Fruit fly (Drosophila melanogaster) whole organism, pupa: ENCODE results near the gene CG11836.

Source experiments
- CG10348 ChIP-seq: fragments of 200-800 bp; sonication (Bioruptor generic); IDR thresholded peaks from 2 replicates; pipeline ENCODE4 v1.3.6; 2022; ENCODE audit warnings: missing biosample characterization, missing genetic modification characterization
- CG12605 ChIP-seq: fragments of 200-800 bp; sonication (Bioruptor generic); IDR thresholded peaks from 2 replicates; pipeline ENCODE4 v1.3.6; 2022; ENCODE audit warnings: missing biosample characterization, missing genetic modification characterization
- CG13204 ChIP-seq: fragments of 200-800 bp; sonication (Bioruptor generic); optimal IDR thresholded peaks from 2 replicates; lab custom pipeline; 2018; ENCODE audit warnings: missing biosample characterization, mild to moderate bottlenecking, missing genetic modification characterization, moderate library complexity
- CG14655 ChIP-seq: fragments of 200-800 bp; sonication (Bioruptor generic); optimal IDR thresholded peaks from 3 replicates; lab custom pipeline; 2017; ENCODE audit warnings: mild to moderate bottlenecking, missing biosample characterization, missing genetic modification reagents, missing genetic modification characterization
- CG15710 ChIP-seq: fragments of 200-800 bp; sonication (Bioruptor generic); optimal IDR thresholded peaks from 2 replicates; lab custom pipeline; 2018; ENCODE audit warnings: missing biosample characterization, mild to moderate bottlenecking, missing genetic modification characterization, moderate library complexity
- CG17806 ChIP-seq: fragments of 200-800 bp; sonication (Bioruptor generic); optimal IDR thresholded peaks from 2 replicates; lab custom pipeline; 2018; ENCODE audit warnings: missing biosample characterization, mild to moderate bottlenecking, missing genetic modification characterization, moderate library complexity
- CG32121 ChIP-seq: fragments of 200-800 bp; sonication (Bioruptor generic); IDR thresholded peaks from 2 replicates; pipeline ENCODE4 v1.3.6; 2022; ENCODE audit warnings: missing biosample characterization, missing genetic modification characterization
- CG34367 ChIP-seq: fragments of 200-800 bp; sonication (Bioruptor generic); optimal IDR thresholded peaks from 2 replicates; lab custom pipeline; 2018; ENCODE audit warnings: missing biosample characterization, mild to moderate bottlenecking, missing genetic modification characterization
- CG4496 ChIP-seq: fragments of 200-800 bp; sonication (Bioruptor generic); IDR thresholded peaks from 3 replicates; pipeline ENCODE4 v1.3.6; 2022; ENCODE audit warnings: missing biosample characterization, missing genetic modification characterization
- CG8159 ChIP-seq: fragments of 200-800 bp; sonication (Bioruptor generic); optimal IDR thresholded peaks from 3 replicates; lab custom pipeline; 2018; ENCODE audit warnings: missing biosample characterization, mild to moderate bottlenecking, missing genetic modification characterization, moderate library complexity
- CG8301 ChIP-seq: fragments of 200-800 bp; sonication (Bioruptor generic); optimal IDR thresholded peaks from 2 replicates; lab custom pipeline; 2018; ENCODE audit warnings: missing biosample characterization, mild to moderate bottlenecking, missing genetic modification characterization
- CG9948 ChIP-seq: fragments of 200-800 bp; sonication (Bioruptor generic); optimal IDR thresholded peaks from 2 replicates; lab custom pipeline; 2018; ENCODE audit warnings: missing biosample characterization, mild to moderate bottlenecking, missing genetic modification characterization, moderate library complexity
- D1 ChIP-seq: fragments of 200-800 bp; sonication (Bioruptor generic); optimal IDR thresholded peaks from 2 replicates; lab custom pipeline; 2018; ENCODE audit warnings: missing biosample characterization, mild to moderate bottlenecking, missing genetic modification characterization, moderate library complexity
- EcR ChIP-seq: fragments of 200-800 bp; sonication (Bioruptor generic); optimal IDR thresholded peaks from 3 replicates; lab custom pipeline; 2019; ENCODE audit warnings: missing biosample characterization, missing genetic modification characterization, mild to moderate bottlenecking, moderate library complexity, missing genetic modification reagents
- Ets98B ChIP-seq: fragments of 200-800 bp; sonication (Bioruptor generic); IDR thresholded peaks from 2 replicates; pipeline ENCODE4 v1.3.6; 2022; ENCODE audit warnings: missing biosample characterization, missing genetic modification characterization
- Pif1A ChIP-seq: fragments of 200-800 bp; sonication (Bioruptor generic); optimal IDR thresholded peaks from 3 replicates; lab custom pipeline; 2016; ENCODE audit warnings: missing biosample characterization, missing genetic modification characterization
- Pif1B ChIP-seq: fragments of 200-800 bp; sonication (Bioruptor generic); optimal IDR thresholded peaks from 3 replicates; lab custom pipeline; 2016; ENCODE audit warnings: missing biosample characterization, missing genetic modification characterization
- Snoo ChIP-seq: fragments of 200-800 bp; sonication (Bioruptor generic); optimal IDR thresholded peaks from 3 replicates; lab custom pipeline; 2017; ENCODE audit warnings: missing biosample characterization, mild to moderate bottlenecking, missing genetic modification characterization, inconsistent platforms
- fd96Ca ChIP-seq: fragments of 200-800 bp; sonication (Bioruptor generic); IDR thresholded peaks from 3 replicates; pipeline ENCODE4 v1.3.6; 2022; ENCODE audit warnings: missing biosample characterization, missing genetic modification characterization
- gl ChIP-seq: fragments of 200-800 bp; sonication (Bioruptor generic); optimal IDR thresholded peaks from 2 replicates; lab custom pipeline; 2018; ENCODE audit warnings: missing biosample characterization, mild to moderate bottlenecking, missing genetic modification characterization
- rn ChIP-seq: fragments of 200-800 bp; sonication (Bioruptor generic); IDR thresholded peaks from 2 replicates; pipeline ENCODE4 v1.3.6; 2022; ENCODE audit warnings: missing biosample characterization, missing genetic modification characterization

The CG11836 gene

dm6 chr3R:25047504-25047903, 23.4 kb upstream of the CG11836 start, which contains the start of gene CG11790:
TSS of gene CG11790 (plus strand) at chr3R:25047706.
- TF ChIP-seq CG32121 (GFP tag; lab: Robert Waterston, UW) (peak; percentile 15; the same call in 1 of the 2 replicates), CG4496 (0 out of 3 replicates have a peak, but pooled peaks have one; percentile 31), CG8159 (tag; lab: Kevin White, UChicago) (no peak)
- TF ChIP-seq, all 21 proteins: peak for 2

- TF ChIP-seq CG4496 (no peak), CG32121 (GFP tag; lab: Robert Waterston, UW) (no peak), CG14655 (GFP tag; lab: Kevin White, UChicago) (no peak), Ets98B (GFP tag; lab: Robert Waterston, UW) (no peak), Pif1A (GFP tag; lab: Kevin White, UChicago) (no peak), CG13204 (GFP tag; lab: Kevin White, UChicago) (no peak), D1 (tag; lab: Kevin White, UChicago) (no peak), CG17806 (tag; lab: Kevin White, UChicago) (no peak), CG8301 (tag; lab: Kevin White, UChicago) (no peak), CG8159 (tag; lab: Kevin White, UChicago) (no peak), gl (no peak), fd96Ca (GFP tag; lab: Robert Waterston, UW) (no peak), Pif1B (GFP tag; lab: Kevin White, UChicago) (no peak), CG10348 (GFP tag; lab: Robert Waterston, UW) (no peak), EcR (GFP tag; lab: Kevin White, UChicago) (no peak), CG34367 (tag; lab: Kevin White, UChicago) (no peak), CG15710 (tag; lab: Kevin White, UChicago) (no peak)
Observed at dm6 chr3R:25049383-25049741, 21.6 kb upstream of the CG11836 start, which contains the start of gene CG11791. TSS of gene CG11791 (plus strand) at chr3R:25049616.

dm6 chr3R:25049742-25050517, 21.0 kb upstream of the CG11836 start:
- no peak for TF ChIP-seq CG10348 (GFP tag; lab: Robert Waterston, UW)
- TF ChIP-seq D1 (tag; lab: Kevin White, UChicago) = no peak
- TF ChIP-seq CG12605 (GFP tag; lab: Robert Waterston, UW) = no peak
- no peak for TF ChIP-seq CG34367 (tag; lab: Kevin White, UChicago)
- TF ChIP-seq gl = peak; percentile 44
- TF ChIP-seq CG32121 (GFP tag; lab: Robert Waterston, UW) = no peak
- no peak for TF ChIP-seq CG9948
- no peak for TF ChIP-seq Pif1A (GFP tag; lab: Kevin White, UChicago)
- TF ChIP-seq Ets98B (GFP tag; lab: Robert Waterston, UW) = no peak
- peak; percentile 72 for TF ChIP-seq EcR (GFP tag; lab: Kevin White, UChicago)
- peak; percentile 5 for TF ChIP-seq CG8301 (tag; lab: Kevin White, UChicago)
- no peak for TF ChIP-seq CG13204 (GFP tag; lab: Kevin White, UChicago)
- TF ChIP-seq CG17806 (tag; lab: Kevin White, UChicago) = peak; percentile 13
- TF ChIP-seq rn (GFP tag; lab: Robert Waterston, UW) = no peak
- no peak for TF ChIP-seq CG14655 (GFP tag; lab: Kevin White, UChicago)
- peak; percentile 39 for TF ChIP-seq Snoo (tag; lab: Kevin White, UChicago)
- TF ChIP-seq CG8159 (tag; lab: Kevin White, UChicago) = no peak
- TF ChIP-seq CG4496 = no peak
- peak; percentile 59 for TF ChIP-seq Pif1B (GFP tag; lab: Kevin White, UChicago)
- peak; percentile 11 for TF ChIP-seq CG15710 (tag; lab: Kevin White, UChicago)
- no peak for TF ChIP-seq fd96Ca (GFP tag; lab: Robert Waterston, UW)

- TF ChIP-seq gl (no peak), EcR (GFP tag; lab: Kevin White, UChicago) (no peak), Pif1B (GFP tag; lab: Kevin White, UChicago) (no peak), CG34367 (tag; lab: Kevin White, UChicago) (no peak), CG32121 (GFP tag; lab: Robert Waterston, UW) (no peak), CG4496 (no peak), CG12605 (GFP tag; lab: Robert Waterston, UW) (no peak), CG15710 (tag; lab: Kevin White, UChicago) (no peak), CG10348 (GFP tag; lab: Robert Waterston, UW) (no peak), Ets98B (GFP tag; lab: Robert Waterston, UW) (no peak), CG14655 (GFP tag; lab: Kevin White, UChicago) (no peak), rn (GFP tag; lab: Robert Waterston, UW) (no peak), CG17806 (tag; lab: Kevin White, UChicago) (no peak), CG9948 (no peak)
Observed at dm6 chr3R:25050649-25051048, 20.3 kb upstream of the CG11836 start.

dm6 chr3R:25051441-25052097, 19.4 kb upstream of the CG11836 start:
- peak; percentile 73 for TF ChIP-seq CG32121 (GFP tag; lab: Robert Waterston, UW)
- TF ChIP-seq CG8301 (tag; lab: Kevin White, UChicago) = peak; percentile 56
- TF ChIP-seq Pif1B (GFP tag; lab: Kevin White, UChicago) = peak; percentile 27
- no peak for TF ChIP-seq CG15710 (tag; lab: Kevin White, UChicago)
- no peak for TF ChIP-seq Pif1A (GFP tag; lab: Kevin White, UChicago)
- TF ChIP-seq CG9948 = no peak
- TF ChIP-seq gl = no peak
- TF ChIP-seq D1 (tag; lab: Kevin White, UChicago) = no peak
- TF ChIP-seq rn (GFP tag; lab: Robert Waterston, UW) = no peak
- TF ChIP-seq CG10348 (GFP tag; lab: Robert Waterston, UW) = no peak
- no peak for TF ChIP-seq CG8159 (tag; lab: Kevin White, UChicago)
- TF ChIP-seq CG13204 (GFP tag; lab: Kevin White, UChicago) = no peak
- peak; percentile 80 for TF ChIP-seq Ets98B (GFP tag; lab: Robert Waterston, UW)
- TF ChIP-seq CG34367 (tag; lab: Kevin White, UChicago) = no peak
- peak; percentile 72; the same call in 2 of the 3 replicates for TF ChIP-seq CG4496
- TF ChIP-seq CG17806 (tag; lab: Kevin White, UChicago) = no peak
- TF ChIP-seq CG14655 (GFP tag; lab: Kevin White, UChicago) = no peak
- TF ChIP-seq CG12605 (GFP tag; lab: Robert Waterston, UW) = no peak
- TF ChIP-seq, all 21 proteins: peak for 5
